Worm (Caenorhabditis elegans): ENCODE measurements around the gene C05G5.1.

C05G5.1 gene

DNA sequence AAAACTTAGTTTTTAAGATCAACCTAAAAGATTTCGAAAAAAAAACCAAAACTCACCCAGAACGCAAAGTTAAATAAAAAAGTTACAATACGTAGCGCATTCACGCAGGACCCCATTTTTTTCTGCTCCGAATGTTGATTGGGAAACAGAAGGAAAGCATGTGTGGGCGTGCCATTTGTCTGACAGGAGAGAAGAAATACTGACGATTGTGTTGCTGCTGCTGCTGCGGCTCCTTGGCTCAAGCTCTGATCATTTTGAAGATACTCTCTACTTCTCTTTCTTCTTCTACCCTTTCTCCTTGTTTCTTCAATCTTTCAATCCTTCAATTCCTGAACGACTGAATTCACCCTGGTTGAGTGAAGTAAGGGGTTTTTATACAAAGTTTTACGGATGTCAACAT is 10.6 kb downstream of the C05G5.1 start, which contains the start of gene tsp-8:
tsp-8 (minus strand) TSS at position 185 of the 400 bp plus-strand sequence.
- TF ChIP-seq tra-4 (tag; optimal IDR thresholded peaks at IDR 0.05) (no peak), ama-1 (optimal IDR thresholded peaks at IDR 0.05) (no peak), ceh-13 (GFP tag; optimal IDR thresholded peaks at IDR 0.05) (no peak), ets-7 (tag; optimal IDR thresholded peaks at IDR 0.05) (no peak), aly-1 (tag; optimal IDR thresholded peaks at IDR 0.05) (no peak), tbx-37 (GFP tag; conservative IDR thresholded peaks at IDR 0.05) (no peak), hmbx-1 (tag; optimal IDR thresholded peaks at IDR 0.05) (no peak), tbx-11 (GFP tag; IDR thresholded peaks at IDR 0.05) (no peak), hmg-4 (GFP tag; optimal IDR thresholded peaks at IDR 0.05) (no peak), pes-1 (GFP tag; IDR thresholded peaks at IDR 0.05) (no peak), hnd-1 (tag; optimal IDR thresholded peaks at IDR 0.05) (no peak), B0310.2 (tag; optimal IDR thresholded peaks at IDR 0.05) (no peak), flt-1 (GFP tag; IDR thresholded peaks at IDR 0.05) (no peak), scrt-1 (GFP tag; IDR thresholded peaks at IDR 0.05) (no peak)

DNA sequence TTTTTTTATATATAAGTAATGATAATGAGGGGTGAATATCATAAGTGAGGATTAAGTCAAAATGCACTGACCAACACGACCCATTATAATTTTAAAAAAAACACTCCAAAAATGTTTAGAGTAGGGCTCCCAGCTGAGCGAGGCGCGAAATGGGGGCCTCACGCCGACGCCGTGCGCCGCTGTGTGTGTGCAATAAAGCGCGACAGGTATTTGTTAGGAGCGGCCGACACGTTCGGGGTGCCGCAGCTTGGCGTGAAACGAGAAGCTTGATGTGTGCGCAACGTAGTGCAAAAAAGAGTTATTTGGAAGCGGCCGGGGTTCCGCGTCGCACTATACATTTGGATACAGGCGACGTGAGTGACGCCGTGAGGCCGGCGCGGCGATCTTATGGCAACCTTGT is 15.0 kb downstream of the C05G5.1 start:
- TF ChIP-seq hmbx-1 (tag; optimal IDR thresholded peaks at IDR 0.05) (no peak), scrt-1 (GFP tag; IDR thresholded peaks at IDR 0.05) (no peak), hnd-1 (tag; optimal IDR thresholded peaks at IDR 0.05) (no peak), aly-1 (tag; optimal IDR thresholded peaks at IDR 0.05) (no peak)

DNA sequence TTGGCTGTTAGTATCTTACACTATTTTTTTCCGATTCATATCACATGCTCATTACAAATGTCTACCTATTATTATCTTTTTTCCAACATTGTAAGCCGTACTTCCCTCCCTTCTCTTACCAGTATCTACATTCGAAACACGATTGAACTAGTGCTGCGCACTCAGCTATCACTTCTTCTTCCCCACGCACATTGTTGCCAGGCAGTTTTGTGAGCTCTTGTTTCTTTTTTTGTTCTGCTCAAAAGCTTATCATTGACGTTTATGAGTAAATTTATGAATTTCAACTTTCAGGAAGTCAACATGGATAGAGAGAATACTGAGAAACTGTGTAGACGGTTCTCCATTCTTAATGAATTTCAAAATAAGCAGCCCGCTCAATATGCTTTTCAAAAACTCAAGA is 18.8 kb downstream of the C05G5.1 start, which contains the start of gene F33C8.2:
F33C8.2 (plus strand) TSS at position 301 of the 400 bp plus-strand sequence.
- no peak for TF ChIP-seq aly-1 (tag; optimal IDR thresholded peaks at IDR 0.05)
- no peak for TF ChIP-seq F13C5.2 (tag; optimal IDR thresholded peaks at IDR 0.05)
- TF ChIP-seq ama-1 (optimal IDR thresholded peaks at IDR 0.05): no peak
- no peak for TF ChIP-seq ceh-36 (tag; optimal IDR thresholded peaks at IDR 0.05)
- TF ChIP-seq sea-1 (GFP tag; conservative IDR thresholded peaks at IDR 0.05): no peak
- TF ChIP-seq hmbx-1 (tag; optimal IDR thresholded peaks at IDR 0.05): no peak

ce11 chrX:14717782-14718181 is 22.1 kb downstream of the C05G5.1 start:
- no peak for TF ChIP-seq hmbx-1 (tag; optimal IDR thresholded peaks at IDR 0.05)
- TF ChIP-seq F13C5.2 (tag; optimal IDR thresholded peaks at IDR 0.05): no peak
- no peak for TF ChIP-seq hnd-1 (tag; optimal IDR thresholded peaks at IDR 0.05)
- TF ChIP-seq ceh-36 (tag; optimal IDR thresholded peaks at IDR 0.05): no peak
- no peak for TF ChIP-seq sea-1 (GFP tag; conservative IDR thresholded peaks at IDR 0.05)
- no peak for TF ChIP-seq tbx-11 (GFP tag; IDR thresholded peaks at IDR 0.05)
- TF ChIP-seq ets-7 (tag; optimal IDR thresholded peaks at IDR 0.05): no peak
- TF ChIP-seq ama-1 (optimal IDR thresholded peaks at IDR 0.05): no peak
- TF ChIP-seq scrt-1 (GFP tag; IDR thresholded peaks at IDR 0.05): no peak
- no peak for TF ChIP-seq pes-1 (GFP tag; IDR thresholded peaks at IDR 0.05)
- TF ChIP-seq ceh-13 (GFP tag; optimal IDR thresholded peaks at IDR 0.05): no peak
- TF ChIP-seq tra-4 (tag; optimal IDR thresholded peaks at IDR 0.05): no peak

- TF ChIP-seq ceh-36 (tag; optimal IDR thresholded peaks at IDR 0.05) (no peak), ceh-13 (GFP tag; optimal IDR thresholded peaks at IDR 0.05) (no peak), ets-7 (tag; optimal IDR thresholded peaks at IDR 0.05) (no peak), hnd-1 (tag; optimal IDR thresholded peaks at IDR 0.05) (no peak), pes-1 (GFP tag; IDR thresholded peaks at IDR 0.05) (no peak)
Observed at ce11 chrX:14715459-14715858, 24.5 kb downstream of the C05G5.1 start.

DNA sequence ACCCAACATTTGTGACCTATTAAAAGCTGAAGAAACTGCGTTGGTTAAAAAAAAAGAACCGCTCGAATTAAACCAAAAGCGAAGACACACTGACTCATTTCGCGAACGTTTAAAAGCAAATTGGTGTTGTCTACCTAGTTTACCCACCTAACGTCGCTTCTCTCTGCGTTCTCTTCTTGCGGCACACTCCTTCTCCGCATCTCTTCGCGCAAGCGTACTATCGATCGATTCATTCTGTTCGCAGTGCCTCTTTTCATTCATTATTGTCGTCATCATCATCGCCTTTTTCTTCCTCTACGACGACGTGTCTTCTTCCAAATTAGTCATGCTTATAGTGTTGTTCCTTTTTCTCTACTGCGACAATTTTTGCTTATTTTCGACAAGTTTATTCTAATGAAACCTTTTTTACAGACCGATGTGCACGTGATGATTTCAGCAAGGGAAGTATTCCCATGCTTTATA is 28.7 kb downstream of the C05G5.1 start, which contains the start of gene atrn-1:
atrn-1 (plus strand) TSS at position 412 of the 462 bp plus-strand sequence.
- TF ChIP-seq ama-1 (optimal IDR thresholded peaks at IDR 0.05) (no peak), aly-1 (tag; optimal IDR thresholded peaks at IDR 0.05) (no peak), flt-1 (GFP tag; IDR thresholded peaks at IDR 0.05) (no peak), hmg-4 (GFP tag; optimal IDR thresholded peaks at IDR 0.05) (no peak), sea-1 (GFP tag; conservative IDR thresholded peaks at IDR 0.05) (no peak), scrt-1 (GFP tag; IDR thresholded peaks at IDR 0.05) (no peak), pes-1 (GFP tag; IDR thresholded peaks at IDR 0.05) (no peak), hmbx-1 (tag; optimal IDR thresholded peaks at IDR 0.05) (no peak), tra-4 (tag; optimal IDR thresholded peaks at IDR 0.05) (no peak)

ce11 chrX:14709591-14709990 is 30.3 kb downstream of the C05G5.1 start:
- TF ChIP-seq hmbx-1 (tag; optimal IDR thresholded peaks at IDR 0.05) (no peak), ama-1 (optimal IDR thresholded peaks at IDR 0.05) (no peak)

- TF ChIP-seq pes-1 (GFP tag; IDR thresholded peaks at IDR 0.05): peak; percentile 56; the same call in 1 of the 2 replicates
- peak; percentile 84 for TF ChIP-seq F13C5.2 (tag; optimal IDR thresholded peaks at IDR 0.05)
- TF ChIP-seq sea-1 (GFP tag; conservative IDR thresholded peaks at IDR 0.05): peak; percentile 8; the same call in 1 of the 2 replicates
- no peak for TF ChIP-seq tra-4 (tag; optimal IDR thresholded peaks at IDR 0.05)
- no peak for TF ChIP-seq ets-7 (tag; optimal IDR thresholded peaks at IDR 0.05)
- no peak for TF ChIP-seq hnd-1 (tag; optimal IDR thresholded peaks at IDR 0.05)
- peak; percentile 4 for TF ChIP-seq aly-1 (tag; optimal IDR thresholded peaks at IDR 0.05)
- peak; percentile 29 for TF ChIP-seq B0310.2 (tag; optimal IDR thresholded peaks at IDR 0.05)
- TF ChIP-seq hmbx-1 (tag; optimal IDR thresholded peaks at IDR 0.05): no peak
- TF ChIP-seq scrt-1 (GFP tag; IDR thresholded peaks at IDR 0.05): 0 out of 2 replicates have a peak, but pooled peaks have one; percentile 35
- no peak for TF ChIP-seq flt-1 (GFP tag; IDR thresholded peaks at IDR 0.05)
- no peak for TF ChIP-seq ceh-36 (tag; optimal IDR thresholded peaks at IDR 0.05)
- TF ChIP-seq hmg-4 (GFP tag; optimal IDR thresholded peaks at IDR 0.05): peak; percentile 83
- TF ChIP-seq tbx-11 (GFP tag; IDR thresholded peaks at IDR 0.05): no peak
- no peak for TF ChIP-seq ceh-13 (GFP tag; optimal IDR thresholded peaks at IDR 0.05)
- TF ChIP-seq tbx-37 (GFP tag; conservative IDR thresholded peaks at IDR 0.05): no peak
- no peak for TF ChIP-seq ama-1 (optimal IDR thresholded peaks at IDR 0.05)
Observed at ce11 chrX:14708176-14708642, 31.7 kb downstream of the C05G5.1 start.
